Fruit fly (Drosophila melanogaster) whole organism, wandering third instar larva: ENCODE results near the gene CG1662.

Source experiments
- Abd-B ChIP-seq: fragments of >200 bp; optimal IDR thresholded peaks from 2 replicates; lab custom pipeline; 2017; ENCODE audit warnings: missing biosample characterization, missing genetic modification characterization
- Hr78 ChIP-seq: fragments of >200 bp; optimal IDR thresholded peaks from 2 replicates; lab custom pipeline; 2017; ENCODE audit warnings: missing biosample characterization, missing genetic modification characterization
- Myc ChIP-seq: fragments of >200 bp; optimal IDR thresholded peaks from 2 replicates; lab custom pipeline; 2017
- dsf ChIP-seq: sonication (Bioruptor generic); optimal IDR thresholded peaks from 2 replicates; lab custom pipeline; 2016; ENCODE audit warnings: missing biosample characterization, missing genetic modification characterization, borderline replicate concordance

dm6 chrX:13434065-13434464 is 46.7 kb downstream of the CG1662 start:
- TF ChIP-seq Abd-B (GFP tag; lab: Kevin White, UChicago) = no peak
- TF ChIP-seq Hr78 (GFP tag; lab: Kevin White, UChicago) = no peak
- TF ChIP-seq Myc (lab: Kevin White, UChicago) = no peak
- TF ChIP-seq dsf (GFP tag; lab: Kevin White, UChicago) = no peak
